Worm (Caenorhabditis elegans) whole organism, L4 larva: Measurements from ENCODE around the gene dhs-8.

Experiments used
- F26F4.8 ChIP-seq: fragments of 200-800 bp; sonication (Bioruptor generic); conservative IDR thresholded peaks from 2 replicates; pipeline ENCODE4 v1.3.6; 2022; ENCODE audit warnings: missing genetic modification characterization, missing compliant biosample characterization
- F37D6.2 ChIP-seq: sonication (generic microtip); optimal IDR thresholded peaks from 2 replicates; lab custom pipeline; 2016; ENCODE audit warnings: mild to moderate bottlenecking, missing genetic modification characterization, missing compliant biosample characterization
- F44E2.7 ChIP-seq: fragments of 200-800 bp; sonication (Bioruptor generic); IDR thresholded peaks from 2 replicates; pipeline ENCODE4 v2.1.2; 2022; ENCODE audit warnings: missing genetic modification characterization, missing compliant biosample characterization
- T26A8.4 ChIP-seq: fragments of 200-800 bp; sonication (Bioruptor generic); IDR thresholded peaks from 2 replicates; pipeline ENCODE4 v1.3.6; 2022; ENCODE audit warnings: missing genetic modification characterization, missing compliant biosample characterization
- Y48G9A.11 ChIP-seq: fragments of 200-800 bp; sonication (Bioruptor generic); IDR thresholded peaks from 2 replicates; pipeline ENCODE4 v1.3.6; 2022; ENCODE audit warnings: missing genetic modification reagents, missing genetic modification characterization, missing compliant biosample characterization
- aha-1 ChIP-seq: fragments of 150-350 bp; peaks from one replicate; lab custom pipeline; 2014; ENCODE audit warnings: missing biosample characterization, missing genetic modification characterization
- ama-1 ChIP-seq: fragments of 150-350 bp; optimal IDR thresholded peaks from 2 replicates; lab custom pipeline; 2014; ENCODE audit warnings: inconsistent platforms, mixed read lengths
- attf-4 ChIP-seq: sonication (generic microtip); optimal IDR thresholded peaks from 3 replicates; lab custom pipeline; 2017; ENCODE audit warnings: missing biosample characterization, missing genetic modification characterization
- ceh-20 ChIP-seq: fragments of 200-800 bp; sonication (Bioruptor generic); IDR thresholded peaks from 2 replicates; pipeline ENCODE4 v1.3.6; 2022; ENCODE audit warnings: missing genetic modification reagents, missing genetic modification characterization, missing compliant biosample characterization
- ceh-44 ChIP-seq: fragments of 200-800 bp; sonication (Bioruptor generic); IDR thresholded peaks from 2 replicates; pipeline ENCODE4 v1.3.6; 2022; ENCODE audit warnings: missing genetic modification reagents, missing genetic modification characterization, missing compliant biosample characterization
- ceh-82 ChIP-seq: sonication (generic microtip); optimal IDR thresholded peaks from 2 replicates; lab custom pipeline; 2017; ENCODE audit warnings: missing biosample characterization, missing genetic modification characterization
- ces-1 ChIP-seq: fragments of 150-350 bp; sonication (generic microtip); optimal IDR thresholded peaks from 4 replicates; lab custom pipeline; 2014; ENCODE audit warnings: missing biosample characterization, missing genetic modification reagents, missing genetic modification characterization
- cey-2 ChIP-seq: sonication (generic microtip); optimal IDR thresholded peaks from 3 replicates; lab custom pipeline; 2017; ENCODE audit warnings: missing genetic modification characterization, mild to moderate bottlenecking, missing compliant biosample characterization, antibody characterized with exemption, borderline replicate concordance; ENCODE audit not compliant: insufficient read depth
- ctbp-1 ChIP-seq: fragments of 200-800 bp; sonication (Bioruptor generic); IDR thresholded peaks from 2 replicates; pipeline ENCODE4 v1.3.6; 2022; ENCODE audit warnings: missing genetic modification reagents, missing genetic modification characterization, missing compliant biosample characterization
- daf-19 ChIP-seq: fragments of 200-800 bp; sonication (Bioruptor generic); conservative IDR thresholded peaks from 2 replicates; pipeline ENCODE4 v1.3.6; 2022; ENCODE audit warnings: missing genetic modification characterization, missing compliant biosample characterization
- dmd-6 ChIP-seq: fragments of 200-800 bp; sonication (Bioruptor generic); IDR thresholded peaks from 2 replicates; pipeline ENCODE4 v1.3.6; 2022; ENCODE audit warnings: missing genetic modification reagents, missing genetic modification characterization, missing compliant biosample characterization
- dpl-1 ChIP-seq: fragments of 150-350 bp; optimal IDR thresholded peaks from 2 replicates; lab custom pipeline; 2014; ENCODE audit warnings: missing biosample characterization, missing genetic modification reagents, missing genetic modification characterization
- duxl-1 ChIP-seq: sonication (generic microtip); optimal IDR thresholded peaks from 2 replicates; lab custom pipeline; 2016; ENCODE audit warnings: mild to moderate bottlenecking, missing genetic modification characterization, moderate library complexity, missing compliant biosample characterization; ENCODE audit not compliant: poor library complexity
- dve-1 ChIP-seq: sonication (generic microtip); optimal IDR thresholded peaks from 2 replicates; lab custom pipeline; 2017; ENCODE audit warnings: antibody characterized with exemption, mild to moderate bottlenecking, missing genetic modification characterization, missing compliant biosample characterization; ENCODE audit not compliant: insufficient read depth
- fkh-10 ChIP-seq: fragments of 150-350 bp; optimal IDR thresholded peaks from 2 replicates; lab custom pipeline; 2014; ENCODE audit warnings: missing biosample characterization, missing genetic modification reagents, missing genetic modification characterization
- hif-1 ChIP-seq, 2 experiments: sonication (generic microtip); optimal IDR thresholded peaks; 2 replicates each; lab custom pipeline; 2016 to 2017; ENCODE audit warnings: missing compliant biosample characterization in 2 of 2, missing genetic modification characterization in 2 of 2, missing genetic modification reagents in 2 of 2, missing genotype in 2 of 2, mild to moderate bottlenecking in 1 of 2
- hlh-11 ChIP-seq: fragments of 200-800 bp; sonication (Bioruptor generic); optimal IDR thresholded peaks from 2 replicates; lab custom pipeline; 2018; ENCODE audit warnings: mild to moderate bottlenecking, missing genetic modification characterization, missing compliant biosample characterization
- hlh-30 ChIP-seq: sonication (generic microtip); optimal IDR thresholded peaks from 2 replicates; lab custom pipeline; 2017; ENCODE audit warnings: antibody characterized with exemption, mild to moderate bottlenecking, missing genetic modification characterization, missing compliant biosample characterization; ENCODE audit not compliant: insufficient read depth
- hmg-1.1 ChIP-seq: fragments of 200-800 bp; sonication (Bioruptor generic); IDR thresholded peaks from 2 replicates; pipeline ENCODE4 v1.3.6; 2022; ENCODE audit warnings: missing genetic modification reagents, missing genetic modification characterization, missing compliant biosample characterization
- lim-7 ChIP-seq: fragments of 200-800 bp; sonication (Bioruptor generic); IDR thresholded peaks from 2 replicates; pipeline ENCODE4 v1.3.6; 2022; ENCODE audit warnings: missing genetic modification characterization, missing compliant biosample characterization
- lin-38 ChIP-seq: fragments of 200-800 bp; sonication (Bioruptor generic); IDR thresholded peaks from 2 replicates; pipeline ENCODE4 v1.3.6; 2022; ENCODE audit warnings: missing genetic modification reagents, missing genetic modification characterization, missing compliant biosample characterization
- lsy-2 ChIP-seq, 2 experiments: fragments of 150-350 bp in 1 of 2; sonication (generic microtip) in 1 of 2; optimal IDR thresholded peaks; 2 replicates each; lab custom pipeline; 2014 to 2017; ENCODE audit warnings: missing biosample characterization in 2 of 2, missing genetic modification characterization in 2 of 2
- mep-1 ChIP-seq: fragments of 150-350 bp; sonication (generic microtip); optimal IDR thresholded peaks from 3 replicates; lab custom pipeline; 2014; ENCODE audit warnings: missing biosample characterization, missing genetic modification characterization
- mes-2 ChIP-seq: sonication (generic microtip); optimal IDR thresholded peaks from 2 replicates; lab custom pipeline; 2016; ENCODE audit warnings: missing genotype, mild to moderate bottlenecking, missing genetic modification characterization, missing compliant biosample characterization; ENCODE audit not compliant: poor library complexity, severe bottlenecking
- mxl-3 ChIP-seq: fragments of 200-800 bp; sonication (Bioruptor generic); optimal IDR thresholded peaks from 2 replicates; lab custom pipeline; 2018; ENCODE audit warnings: mild to moderate bottlenecking, missing genetic modification characterization, missing compliant biosample characterization
- nhr-10 ChIP-seq: fragments of 150-350 bp; optimal IDR thresholded peaks from 2 replicates; lab custom pipeline; 2014; ENCODE audit warnings: missing biosample characterization, missing genetic modification characterization
- nhr-102 ChIP-seq: sonication (generic microtip); optimal IDR thresholded peaks from 2 replicates; lab custom pipeline; 2016; ENCODE audit warnings: mild to moderate bottlenecking, missing genetic modification characterization, moderate library complexity, missing compliant biosample characterization
- nhr-28 ChIP-seq: fragments of 150-350 bp; optimal IDR thresholded peaks from 2 replicates; lab custom pipeline; 2014; ENCODE audit warnings: missing biosample characterization, missing genetic modification characterization
- nhr-42 ChIP-seq: fragments of 200-800 bp; sonication (Bioruptor generic); IDR thresholded peaks from 2 replicates; pipeline ENCODE4 v1.3.6; 2022; ENCODE audit warnings: missing genetic modification characterization, missing compliant biosample characterization
- nhr-6 ChIP-seq: fragments of 150-350 bp; optimal IDR thresholded peaks from 2 replicates; lab custom pipeline; 2014; ENCODE audit warnings: missing biosample characterization, missing genetic modification characterization
- nhr-77 ChIP-seq: fragments of 150-350 bp; optimal IDR thresholded peaks from 2 replicates; lab custom pipeline; 2014; ENCODE audit warnings: missing biosample characterization, missing genetic modification characterization
- rbr-2 ChIP-seq: sonication (generic microtip); optimal IDR thresholded peaks from 2 replicates; lab custom pipeline; 2016; ENCODE audit warnings: missing genotype, missing genetic modification characterization, missing compliant biosample characterization
- set-16 ChIP-seq: fragments of 200-800 bp; sonication (Bioruptor generic); IDR thresholded peaks from 2 replicates; pipeline ENCODE4 v1.3.6; 2022; ENCODE audit warnings: missing genetic modification reagents, missing genetic modification characterization, missing compliant biosample characterization
- snpc-1.2 ChIP-seq: fragments of 200-800 bp; sonication (Bioruptor generic); IDR thresholded peaks from 2 replicates; pipeline ENCODE4 v1.3.6; 2022; ENCODE audit warnings: missing genetic modification reagents, missing genetic modification characterization, missing compliant biosample characterization
- spr-1 ChIP-seq: sonication (generic microtip); optimal IDR thresholded peaks from 2 replicates; lab custom pipeline; 2016; ENCODE audit warnings: mild to moderate bottlenecking, missing genetic modification characterization, missing compliant biosample characterization
- unc-62 ChIP-seq, 3 experiments: fragments of 150-350 bp in 1 of 3; sonication (generic microtip); optimal IDR thresholded peaks in 2 of 3; peaks in 1 of 3; 1 replicate in 1 of 3; 2 replicates in 2 of 3; lab custom pipeline; 2014 to 2017; ENCODE audit warnings: missing biosample characterization in 3 of 3, missing genetic modification characterization in 3 of 3, missing genetic modification reagents in 3 of 3, missing genotype in 1 of 3
- vab-7 ChIP-seq: fragments of 200-800 bp; sonication (Bioruptor generic); IDR thresholded peaks from 2 replicates; pipeline ENCODE4 v1.3.6; 2022; ENCODE audit warnings: missing genetic modification reagents, missing genetic modification characterization, missing compliant biosample characterization
- zfp-3 ChIP-seq: fragments of 200-800 bp; sonication (Bioruptor generic); conservative IDR thresholded peaks from 2 replicates; pipeline ENCODE4 v1.3.6; 2022; ENCODE audit warnings: missing genetic modification reagents, missing genetic modification characterization, missing compliant biosample characterization
- zip-11 ChIP-seq: fragments of 200-800 bp; sonication (Bioruptor generic); IDR thresholded peaks from 2 replicates; pipeline ENCODE4 v1.3.6; 2022; ENCODE audit warnings: missing genetic modification characterization, missing compliant biosample characterization
- zip-2 ChIP-seq: fragments of 150-350 bp; optimal IDR thresholded peaks from 2 replicates; lab custom pipeline; 2014; ENCODE audit warnings: missing biosample characterization, missing genetic modification characterization
- ztf-7 ChIP-seq: fragments of 150-350 bp; optimal IDR thresholded peaks from 2 replicates; lab custom pipeline; 2014; ENCODE audit warnings: missing biosample characterization, missing genetic modification characterization

Gene dhs-8

DNA sequence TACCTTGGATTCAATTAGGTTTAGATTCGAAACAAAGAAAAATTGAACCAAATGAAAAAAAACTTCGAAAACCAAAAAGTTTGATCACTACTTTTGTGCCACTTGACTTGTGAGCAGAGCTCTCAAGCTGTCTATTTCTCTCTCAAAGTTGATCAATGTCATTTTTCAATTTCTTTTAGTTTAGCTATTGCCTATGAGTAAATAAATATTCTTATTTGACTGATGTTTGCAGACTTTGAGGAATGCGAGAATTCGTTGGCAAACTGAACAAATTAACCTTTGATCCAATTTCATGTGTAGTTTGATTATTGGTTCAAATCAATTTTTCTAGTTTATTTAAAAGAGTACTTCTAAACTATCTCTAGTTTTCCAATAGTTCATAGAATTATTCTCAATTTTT, 14.0 kb upstream of the dhs-8 start:
- TF ChIP-seq unc-62 (GFP tag; optimal IDR thresholded peaks at IDR 0.05 in 1 of 2; lab: Kevin White, UChicago) (peak in 1 of 2 experiments; percentile 91), unc-62 (tag; optimal IDR thresholded peaks at IDR 0.05; lab: Kevin White, UChicago) (no peak), lim-7 (GFP tag; lab: Robert Waterston, UW) (no peak)

DNA sequence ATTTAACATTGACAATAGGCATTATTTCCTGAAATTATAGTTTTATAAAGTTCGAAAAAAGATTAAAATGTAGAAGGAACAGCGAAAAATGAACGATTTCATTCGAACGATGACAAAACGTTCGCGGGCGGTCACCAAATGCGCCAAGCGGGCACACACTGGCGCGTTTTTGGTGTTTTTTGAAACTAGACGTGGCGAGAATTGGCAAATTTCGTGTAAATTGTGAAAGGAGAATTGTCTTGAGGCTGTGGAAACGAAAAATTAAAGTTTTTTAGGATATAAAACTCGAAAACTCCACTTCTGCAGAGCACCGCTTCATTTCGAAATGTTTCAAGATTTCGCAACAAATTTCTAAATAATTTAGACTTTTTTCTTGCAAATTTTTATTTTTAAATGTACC, 9.2 kb upstream of the dhs-8 start, which contains the start of gene usp-14:
usp-14 (minus strand) TSS at position 28 of the 400 bp plus-strand sequence.
- TF ChIP-seq hif-1 (tag; optimal IDR thresholded peaks at IDR 0.05; lab: Kevin White, UChicago) (peak in 1 of 2 experiments; percentile 71), nhr-28 (tag; lab: Kevin White, UChicago) (peak; percentile 19), mes-2 (tag; lab: Kevin White, UChicago) (peak; percentile 81), rbr-2 (tag; lab: Kevin White, UChicago) (peak; percentile 44), nhr-42 (GFP tag; lab: Robert Waterston, UW) (peak; percentile 80), T26A8.4 (GFP tag; lab: Robert Waterston, UW) (0 out of 2 replicates have a peak, but pooled peaks have one; percentile 23), lsy-2 (tag; optimal IDR thresholded peaks at IDR 0.05; lab: Kevin White, UChicago) (peak in 1 of 2 experiments; percentile 79), zip-2 (tag; lab: Kevin White, UChicago) (no peak), duxl-1 (no peak), ces-1 (GFP tag; lab: Kevin White, UChicago) (no peak), hmg-1.1 (peak; percentile 55; the same call in 1 of the 2 replicates), spr-1 (tag; lab: Kevin White, UChicago) (peak; percentile 24), mxl-3 (GFP tag; lab: Kevin White, UChicago) (peak; percentile 3), hlh-11 (tag; lab: Kevin White, UChicago) (peak; percentile 57), vab-7 (0 out of 2 replicates have a peak, but pooled peaks have one; percentile 16), nhr-10 (tag; lab: Kevin White, UChicago) (no peak), ama-1 (lab: Kevin White, UChicago) (no peak), aha-1 (tag; lab: Kevin White, UChicago) (peak; percentile 98), zip-11 (GFP tag; lab: Robert Waterston, UW) (no peak), ceh-44 (GFP tag; lab: Robert Waterston, UW) (no peak), ctbp-1 (GFP tag; lab: Robert Waterston, UW) (no peak), dve-1 (tag; lab: Kevin White, UChicago) (peak; percentile 67), dpl-1 (GFP tag; lab: Kevin White, UChicago) (peak; percentile 86), ztf-7 (tag; lab: Kevin White, UChicago) (peak; percentile 23), nhr-6 (no peak), nhr-102 (tag; lab: Kevin White, UChicago) (peak; percentile 15), attf-4 (no peak), fkh-10 (GFP tag; lab: Kevin White, UChicago) (peak; percentile 21), daf-19 (no peak), F44E2.7 (no peak), ceh-20 (GFP tag; lab: Robert Waterston, UW) (peak; percentile 28; the same call in 1 of the 2 replicates), cey-2 (no peak), Y48G9A.11 (GFP tag; lab: Robert Waterston, UW) (no peak), F37D6.2 (tag; lab: Kevin White, UChicago) (peak; percentile 15), lin-38 (GFP tag; lab: Robert Waterston, UW) (peak; percentile 71), ceh-82 (tag; lab: Kevin White, UChicago) (no peak), dmd-6 (peak; percentile 53), set-16 (GFP tag; lab: Robert Waterston, UW) (no peak), nhr-77 (tag; lab: Kevin White, UChicago) (peak; percentile 60), snpc-1.2 (GFP tag; lab: Robert Waterston, UW) (no peak), zfp-3 (GFP tag; lab: Robert Waterston, UW) (0 out of 2 replicates have a peak, but pooled peaks have one; percentile 23), hlh-30 (tag; lab: Kevin White, UChicago) (peak; percentile 18), mep-1 (tag; lab: Kevin White, UChicago) (peak; percentile 53), F26F4.8 (GFP tag; lab: Robert Waterston, UW) (no peak)
